Worm (Caenorhabditis elegans): ENCODE data around the gene T20D4.3.
"Not testable (repeated sequence)": the region's sequence is repeated elsewhere in the genome, so short reads cannot be mapped to it uniquely, and the experiment has no call there.

The T20D4.3 gene

DNA sequence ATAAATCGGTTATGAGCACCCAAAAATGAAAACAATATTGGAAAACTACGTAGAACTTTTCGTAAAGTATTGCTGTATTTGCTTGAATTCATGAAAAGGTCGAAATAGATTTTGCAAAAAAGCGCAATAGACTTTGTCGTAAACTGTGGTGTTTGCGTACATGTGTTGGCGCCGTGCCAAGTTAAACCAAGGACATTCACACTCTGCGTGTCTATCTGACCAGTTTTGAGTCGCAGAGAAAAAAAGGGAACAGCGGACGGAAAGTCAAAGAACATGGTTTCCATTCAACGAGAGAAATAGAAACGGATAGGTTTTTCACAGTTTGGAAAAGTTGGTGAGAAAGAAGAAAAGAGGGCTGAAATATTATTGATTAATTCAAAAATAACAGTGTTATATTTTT lies 27.0 kb upstream of the T20D4.3 start (continued):
- TF ChIP-seq ces-1 (GFP tag; optimal IDR thresholded peaks at IDR 0.05): no peak
- peak; percentile 73 for TF ChIP-seq skn-1 (tag; optimal IDR thresholded peaks at IDR 0.05)
- no peak for TF ChIP-seq egl-27 (tag; optimal IDR thresholded peaks at IDR 0.05)

DNA sequence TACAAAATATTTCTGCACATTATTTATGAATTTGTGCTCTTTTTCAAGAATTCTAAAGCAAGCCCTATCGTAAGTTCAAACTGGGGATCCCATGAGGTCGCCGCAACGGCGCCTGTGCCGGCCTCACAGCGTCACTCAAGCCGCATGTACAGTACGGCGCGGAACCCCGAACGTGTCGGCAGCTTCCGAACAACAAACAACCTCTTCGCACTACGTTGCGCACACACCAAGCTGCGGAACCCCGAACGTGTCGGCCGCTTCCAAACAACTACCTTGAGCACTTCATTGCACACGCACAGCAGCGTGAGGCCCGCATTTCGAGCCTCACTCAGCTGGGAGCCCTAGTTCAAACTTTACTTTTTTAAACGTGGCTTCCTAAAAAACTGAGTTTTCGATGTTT lies 24.0 kb upstream of the T20D4.3 start:
- TF ChIP-seq elt-2 (tag; optimal IDR thresholded peaks at IDR 0.05) (no peak), efl-1 (optimal IDR thresholded peaks at IDR 0.05) (no peak), efl-1 (GFP tag; optimal IDR thresholded peaks at IDR 0.05 in 1 of 2) (peak in 1 of 2 experiments; percentile 62), nhr-11 (tag; optimal IDR thresholded peaks at IDR 0.05) (no peak), unc-130 (tag; optimal IDR thresholded peaks at IDR 0.05) (no peak), nhr-28 (tag; optimal IDR thresholded peaks at IDR 0.05) (no peak), ceh-63 (GFP tag; optimal IDR thresholded peaks at IDR 0.05) (no peak), nhr-237 (tag; optimal IDR thresholded peaks at IDR 0.05) (no peak)

DNA sequence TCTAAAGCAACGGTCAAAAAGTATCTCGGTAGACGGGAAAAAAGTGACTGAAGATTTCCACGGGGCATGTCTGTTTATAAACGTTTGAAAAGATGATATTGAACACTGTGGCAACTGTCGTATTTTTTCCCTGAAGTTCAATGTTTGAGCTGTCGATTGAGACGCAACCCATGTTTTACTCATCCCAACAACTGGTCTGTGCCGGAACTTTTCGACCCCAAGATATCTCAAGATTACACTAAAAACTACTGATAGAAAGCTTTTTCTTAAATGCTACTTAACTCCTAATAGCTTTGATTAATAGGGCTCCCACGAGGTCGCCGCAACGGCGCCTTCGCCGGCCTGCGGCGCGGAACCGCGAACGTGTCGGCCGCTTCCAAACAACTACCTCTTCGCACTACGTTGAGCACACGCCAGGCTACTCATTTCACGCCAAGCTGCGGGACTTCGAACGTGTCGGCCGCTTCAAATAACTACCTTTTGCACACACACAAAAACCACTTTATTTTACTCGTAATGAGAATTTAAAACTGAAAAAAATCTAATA lies 23.3 kb upstream of the T20D4.3 start, which contains the start of gene T20D4.15:
TSS of gene T20D4.15 (minus strand) at position 51 of the 547 bp plus-strand sequence.
- TF ChIP-seq swsn-7 (tag; optimal IDR thresholded peaks at IDR 0.05) (no peak), lin-13 (GFP tag; optimal IDR thresholded peaks at IDR 0.05) (no peak)

- TF ChIP-seq nhr-77 (tag; optimal IDR thresholded peaks at IDR 0.05); ets-5 (GFP tag; IDR thresholded peaks at IDR 0.05); ztf-4 (tag; optimal IDR thresholded peaks at IDR 0.05): not testable (repeated sequence)
Measured at ce11 chrV:3396765-3397164, 21.3 kb upstream of the T20D4.3 start, which contains the start of gene T20D4.12. Gene T20D4.12 (plus strand): TSS chrV:3397065.

DNA sequence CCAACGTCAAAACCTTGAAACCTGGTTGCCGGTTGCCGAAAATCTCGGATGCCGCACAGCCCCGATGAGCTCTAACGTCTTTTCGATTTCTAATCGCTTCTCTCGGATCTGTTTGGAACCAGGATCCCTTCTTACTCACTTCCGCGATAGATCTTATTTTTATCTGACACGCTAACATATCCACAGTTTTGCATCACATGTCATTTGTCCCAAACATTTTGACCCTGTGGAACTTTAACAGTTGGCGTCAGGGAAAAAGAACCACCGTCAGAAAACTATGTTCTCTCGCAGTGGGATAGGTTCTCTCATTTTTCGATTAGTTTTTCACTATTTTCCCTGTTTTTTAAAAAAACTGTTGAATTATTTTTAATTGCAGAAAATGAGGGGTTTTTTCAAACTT lies 19.7 kb upstream of the T20D4.3 start, which contains the start of gene T20D4.11:
TSS of gene T20D4.11 (plus strand) at position 377 of the 400 bp plus-strand sequence.
- TF ChIP-seq fkh-4 (tag; optimal IDR thresholded peaks at IDR 0.05; ENCODE audit: borderline replicate concordance) (no peak), snpc-4 (tag; optimal IDR thresholded peaks at IDR 0.05) (no peak), efl-1 (optimal IDR thresholded peaks at IDR 0.05) (no peak), efl-1 (GFP tag; optimal IDR thresholded peaks at IDR 0.05 in 1 of 2) (no peak), nhr-237 (tag; optimal IDR thresholded peaks at IDR 0.05) (no peak), isw-1 (GFP tag; IDR thresholded peaks at IDR 0.05) (no peak), elt-3 (tag; optimal IDR thresholded peaks at IDR 0.05) (no peak), mdl-1 (tag; optimal IDR thresholded peaks at IDR 0.05) (no peak), lir-3 (tag; optimal IDR thresholded peaks at IDR 0.05; ENCODE audit: poor library complexity) (no peak), efl-3 (GFP tag; optimal IDR thresholded peaks at IDR 0.05) (no peak), C16A3.4 (tag; optimal IDR thresholded peaks at IDR 0.05) (no peak), skn-1 (tag; optimal IDR thresholded peaks at IDR 0.05) (no peak), nhr-11 (tag; optimal IDR thresholded peaks at IDR 0.05) (no peak), jun-1 (tag; optimal IDR thresholded peaks at IDR 0.05) (no peak), ztf-4 (tag; optimal IDR thresholded peaks at IDR 0.05) (no peak), snu-23 (GFP tag; optimal IDR thresholded peaks at IDR 0.05) (no peak), Y116A8C.19 (tag; optimal IDR thresholded peaks at IDR 0.05; ENCODE audit: borderline replicate concordance) (no peak), nhr-90 (tag; optimal IDR thresholded peaks at IDR 0.05; ENCODE audit: poor library complexity) (no peak), nhr-71 (tag; optimal IDR thresholded peaks at IDR 0.05) (no peak)

DNA sequence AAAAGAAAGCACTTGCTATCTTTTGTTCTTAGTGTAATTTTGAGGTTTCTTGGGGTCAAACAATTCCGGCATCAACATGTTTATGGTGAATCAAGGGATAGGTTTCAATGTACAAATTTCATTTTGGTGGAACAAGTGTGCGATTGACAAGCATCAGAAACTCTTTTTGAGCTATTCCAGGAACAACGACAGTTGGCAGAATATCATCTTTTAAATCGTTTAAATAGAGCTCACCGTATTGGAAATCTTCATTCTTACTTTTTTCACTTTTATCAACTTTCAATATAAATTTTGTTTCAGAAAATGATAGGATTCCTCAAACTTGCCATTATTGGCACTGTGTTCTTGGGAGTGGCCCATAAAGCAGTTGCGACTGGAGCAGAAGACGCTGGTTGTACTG lies 18.1 kb upstream of the T20D4.3 start, which contains the start of gene T20D4.10:
TSS of gene T20D4.10 (plus strand) at position 301 of the 400 bp plus-strand sequence.
- TF ChIP-seq C16A3.4, elt-2, tlp-1 (tag; optimal IDR thresholded peaks at IDR 0.05): not testable (repeated sequence)
